Worm (Caenorhabditis elegans) whole organism, young adult: ENCODE measurements around the gene ZK1307.9.
A peak's percentile ranks its signal among the peaks of the same experiment; 100 is the strongest.

ENCODE experiments used
- B0019.2 ChIP-seq: fragments of 200-800 bp; sonication (Bioruptor generic); conservative IDR thresholded peaks from 2 replicates; pipeline ENCODE4 v1.3.6; 2022; ENCODE audit warnings: missing genetic modification reagents, missing genetic modification characterization, missing compliant biosample characterization
- B0336.3 ChIP-seq: fragments of 200-800 bp; sonication (Bioruptor generic); IDR thresholded peaks from 2 replicates; pipeline ENCODE4 v1.3.6; 2022; ENCODE audit warnings: missing genetic modification characterization, missing compliant biosample characterization
- D2030.7 ChIP-seq: fragments of 200-800 bp; sonication (Bioruptor generic); IDR thresholded peaks from 2 replicates; pipeline ENCODE4 v1.3.6; 2022; ENCODE audit warnings: missing genetic modification reagents, missing genetic modification characterization, missing compliant biosample characterization
- F33H1.4 ChIP-seq: fragments of 200-800 bp; sonication (Bioruptor generic); IDR thresholded peaks from 2 replicates; pipeline ENCODE4 v1.3.6; 2022; ENCODE audit warnings: missing genetic modification reagents, missing genetic modification characterization, missing compliant biosample characterization
- F37B4.10 ChIP-seq: fragments of 200-800 bp; sonication (Bioruptor generic); IDR thresholded peaks from 2 replicates; pipeline ENCODE4 v1.3.6; 2022; ENCODE audit warnings: missing genetic modification characterization, missing compliant biosample characterization
- F39B2.1 ChIP-seq: fragments of 200-800 bp; sonication (Bioruptor generic); IDR thresholded peaks from 2 replicates; pipeline ENCODE4 v1.3.6; 2022; ENCODE audit warnings: missing genetic modification reagents, missing genetic modification characterization, missing compliant biosample characterization
- F57C9.4 ChIP-seq: sonication (generic microtip); optimal IDR thresholded peaks from 2 replicates; lab custom pipeline; 2017; ENCODE audit warnings: mild to moderate bottlenecking, missing genetic modification characterization, missing compliant biosample characterization
- T07F8.4 ChIP-seq: sonication (generic microtip); optimal IDR thresholded peaks from 2 replicates; lab custom pipeline; 2016; ENCODE audit warnings: mild to moderate bottlenecking, missing genetic modification characterization, moderate library complexity, missing compliant biosample characterization
- Y53G8AR.9 ChIP-seq: fragments of 200-800 bp; sonication (Bioruptor generic); conservative IDR thresholded peaks from 2 replicates; pipeline ENCODE4 v1.3.6; 2022; ENCODE audit warnings: missing genetic modification reagents, missing genetic modification characterization, missing compliant biosample characterization
- Y56A3A.18 ChIP-seq: fragments of 200-800 bp; sonication (Bioruptor generic); IDR thresholded peaks from 2 replicates; pipeline ENCODE4 v1.3.6; 2022; ENCODE audit warnings: missing genetic modification reagents, missing genetic modification characterization, missing compliant biosample characterization
- ZK185.1 ChIP-seq: sonication (generic microtip); optimal IDR thresholded peaks from 2 replicates; lab custom pipeline; 2016; ENCODE audit warnings: mild to moderate bottlenecking, missing genetic modification characterization, missing compliant biosample characterization; ENCODE audit not compliant: poor library complexity, severe bottlenecking
- atf-7 ChIP-seq: sonication (generic microtip); optimal IDR thresholded peaks from 2 replicates; lab custom pipeline; 2017; ENCODE audit warnings: mild to moderate bottlenecking, missing genetic modification characterization, missing compliant biosample characterization
- bed-1 ChIP-seq: fragments of 200-800 bp; sonication (Bioruptor generic); IDR thresholded peaks from 2 replicates; pipeline ENCODE4 v1.3.6; 2022; ENCODE audit warnings: missing genetic modification reagents, missing genetic modification characterization, missing compliant biosample characterization
- ccch-3 ChIP-seq: fragments of 200-800 bp; sonication (Bioruptor generic); optimal IDR thresholded peaks from 2 replicates; lab custom pipeline; 2018; ENCODE audit warnings: mild to moderate bottlenecking, missing genetic modification characterization, missing compliant biosample characterization
- ceh-100 ChIP-seq: fragments of 200-800 bp; sonication (Bioruptor generic); IDR thresholded peaks from 2 replicates; pipeline ENCODE4 v1.3.6; 2022; ENCODE audit warnings: missing genetic modification reagents, missing genetic modification characterization, missing compliant biosample characterization
- ceh-27 ChIP-seq: fragments of 200-800 bp; sonication (Bioruptor generic); optimal IDR thresholded peaks from 2 replicates; lab custom pipeline; 2018; ENCODE audit warnings: mild to moderate bottlenecking, missing genetic modification characterization, moderate library complexity, missing compliant biosample characterization
- chd-7 ChIP-seq: sonication (generic microtip); optimal IDR thresholded peaks from 2 replicates; lab custom pipeline; 2016; ENCODE audit warnings: mild to moderate bottlenecking, missing genetic modification characterization, moderate library complexity, missing compliant biosample characterization
- dox-1 ChIP-seq: fragments of 200-800 bp; sonication (Bioruptor generic); IDR thresholded peaks from 2 replicates; pipeline ENCODE4 v1.3.6; 2022; ENCODE audit warnings: missing genetic modification reagents, missing genetic modification characterization, missing compliant biosample characterization
- egl-18 ChIP-seq: fragments of 200-800 bp; sonication (Bioruptor generic); IDR thresholded peaks from 2 replicates; pipeline ENCODE4 v1.3.6; 2022; ENCODE audit warnings: missing genetic modification reagents, missing genetic modification characterization, missing compliant biosample characterization
- ekl-4 ChIP-seq: fragments of 200-800 bp; sonication (Bioruptor generic); IDR thresholded peaks from 2 replicates; pipeline ENCODE4 v1.3.6; 2022; ENCODE audit warnings: missing genetic modification reagents, missing genetic modification characterization, missing compliant biosample characterization
- fkh-3 ChIP-seq: sonication (generic microtip); optimal IDR thresholded peaks from 2 replicates; lab custom pipeline; 2016; ENCODE audit warnings: mild to moderate bottlenecking, missing genetic modification characterization, missing compliant biosample characterization
- hmg-20 ChIP-seq: fragments of 200-800 bp; sonication (Bioruptor generic); IDR thresholded peaks from 2 replicates; pipeline ENCODE4 v1.3.6; 2022; ENCODE audit warnings: missing genetic modification reagents, missing genetic modification characterization, missing compliant biosample characterization
- hsf-1 ChIP-seq: fragments of 200-800 bp; sonication (Bioruptor generic); IDR thresholded peaks from 2 replicates; pipeline ENCODE4 v1.3.6; 2022; ENCODE audit warnings: missing genetic modification reagents, missing genetic modification characterization, missing compliant biosample characterization
- let-526 ChIP-seq: fragments of 200-800 bp; sonication (Bioruptor generic); IDR thresholded peaks from 2 replicates; pipeline ENCODE4 v1.3.6; 2022; ENCODE audit warnings: missing genetic modification reagents, missing genetic modification characterization, missing compliant biosample characterization
- let-607 ChIP-seq, 2 experiments: fragments of 200-800 bp in 1 of 2; sonication (Bioruptor generic) in 1 of 2; sonication (generic microtip) in 1 of 2; optimal IDR thresholded peaks; 2 replicates each; lab custom pipeline; 2016 to 2018; ENCODE audit warnings: mild to moderate bottlenecking in 2 of 2, missing compliant biosample characterization in 2 of 2, missing genetic modification characterization in 2 of 2, moderate library complexity in 2 of 2, missing genotype in 1 of 2
- lin-35 ChIP-seq, 3 experiments: fragments of 150-350 bp in 2 of 3; sonication (generic microtip) in 1 of 3; optimal IDR thresholded peaks; 2 replicates each; lab custom pipeline; 2014 to 2018; ENCODE audit warnings: missing biosample characterization in 3 of 3, missing genetic modification characterization in 3 of 3, missing genetic modification reagents in 3 of 3
- lin-54 ChIP-seq: fragments of 200-800 bp; sonication (Bioruptor generic); optimal IDR thresholded peaks from 2 replicates; lab custom pipeline; 2018; ENCODE audit warnings: mild to moderate bottlenecking, missing genetic modification characterization, missing compliant biosample characterization
- mes-4 ChIP-seq: sonication (generic microtip); optimal IDR thresholded peaks from 2 replicates; lab custom pipeline; 2016; ENCODE audit warnings: missing genotype, missing genetic modification characterization, missing compliant biosample characterization
- mxl-1 ChIP-seq: sonication (generic microtip); optimal IDR thresholded peaks from 2 replicates; lab custom pipeline; 2016; ENCODE audit warnings: missing genetic modification characterization, missing compliant biosample characterization
- nhr-179 ChIP-seq: sonication (generic microtip); optimal IDR thresholded peaks from 2 replicates; lab custom pipeline; 2016; ENCODE audit warnings: mild to moderate bottlenecking, missing genetic modification characterization, missing compliant biosample characterization
- nhr-80 ChIP-seq: sonication (generic microtip); optimal IDR thresholded peaks from 2 replicates; lab custom pipeline; 2016; ENCODE audit warnings: missing genetic modification characterization, missing compliant biosample characterization
- nhr-90 ChIP-seq: sonication (generic microtip); optimal IDR thresholded peaks from 2 replicates; lab custom pipeline; 2016; ENCODE audit warnings: missing genotype, mild to moderate bottlenecking, missing genetic modification characterization, missing compliant biosample characterization
- pbrm-1 ChIP-seq: fragments of 200-800 bp; sonication (Bioruptor generic); IDR thresholded peaks from 2 replicates; pipeline ENCODE4 v1.3.6; 2022; ENCODE audit warnings: missing genetic modification reagents, missing genetic modification characterization, missing compliant biosample characterization
- rcor-1 ChIP-seq: fragments of 200-800 bp; sonication (Bioruptor generic); IDR thresholded peaks from 2 replicates; pipeline ENCODE4 v1.3.6; 2022; ENCODE audit warnings: missing genetic modification reagents, missing genetic modification characterization, missing compliant biosample characterization
- rpc-1 ChIP-seq, 2 experiments: fragments of 150-350 bp in 1 of 2; sonication (generic microtip) in 1 of 2; optimal IDR thresholded peaks; 2 replicates each; lab custom pipeline; 2014 to 2018; ENCODE audit warnings: missing biosample characterization in 1 of 2, missing genetic modification characterization in 1 of 2, missing genetic modification reagents in 1 of 2, missing genotype in 1 of 2
- sea-2 ChIP-seq: fragments of 200-800 bp; sonication (Bioruptor generic); IDR thresholded peaks from 2 replicates; pipeline ENCODE4 v1.3.6; 2022; ENCODE audit warnings: missing genetic modification characterization, missing compliant biosample characterization
- snpc-3.4 ChIP-seq: sonication (generic microtip); optimal IDR thresholded peaks from 2 replicates; lab custom pipeline; 2017; ENCODE audit warnings: missing genetic modification characterization, mild to moderate bottlenecking, missing compliant biosample characterization, antibody characterized with exemption, moderate library complexity, missing genotype, missing genetic modification reagents
- snpc-4 ChIP-seq, 5 experiments: fragments of 150-350 bp in 1 of 5; sonication (generic microtip) in 4 of 5; optimal IDR thresholded peaks; 2 replicates each; lab custom pipeline; 2014 to 2018; ENCODE audit warnings: missing genetic modification characterization in 5 of 5, missing biosample characterization in 3 of 5, antibody characterized with exemption in 2 of 5, mild to moderate bottlenecking in 2 of 5, missing compliant biosample characterization in 2 of 5, missing genotype in 2 of 5, moderate library complexity in 2 of 5, missing genetic modification reagents in 1 of 5
- sptf-2 ChIP-seq: fragments of 200-800 bp; sonication (Bioruptor generic); optimal IDR thresholded peaks from 2 replicates; lab custom pipeline; 2018; ENCODE audit warnings: mild to moderate bottlenecking, missing genetic modification characterization, missing compliant biosample characterization
- tlf-1 ChIP-seq: fragments of 200-800 bp; sonication (Bioruptor generic); optimal IDR thresholded peaks from 2 replicates; lab custom pipeline; 2018; ENCODE audit warnings: mild to moderate bottlenecking, missing genetic modification characterization, missing compliant biosample characterization
- unc-62 ChIP-seq: fragments of 150-350 bp; optimal IDR thresholded peaks from 2 replicates; lab custom pipeline; 2014; ENCODE audit warnings: missing biosample characterization, missing genetic modification reagents, missing genetic modification characterization
- xnd-1 ChIP-seq: sonication (generic microtip); optimal IDR thresholded peaks from 2 replicates; lab custom pipeline; 2016; ENCODE audit warnings: missing genotype, missing genetic modification reagents, missing genetic modification characterization, missing compliant biosample characterization
- ztf-18 ChIP-seq: sonication (generic microtip); optimal IDR thresholded peaks from 2 replicates; lab custom pipeline; 2016; ENCODE audit warnings: missing genotype, mild to moderate bottlenecking, missing genetic modification characterization, missing compliant biosample characterization
- ztf-22 ChIP-seq: fragments of 200-800 bp; sonication (Bioruptor generic); optimal IDR thresholded peaks from 2 replicates; lab custom pipeline; 2018; ENCODE audit warnings: mild to moderate bottlenecking, missing genetic modification characterization, moderate library complexity, missing compliant biosample characterization
- ztf-25 ChIP-seq: fragments of 200-800 bp; sonication (Bioruptor generic); IDR thresholded peaks from 2 replicates; pipeline ENCODE4 v1.3.6; 2022; ENCODE audit warnings: missing genetic modification reagents, missing genetic modification characterization, missing compliant biosample characterization
- ztf-26 ChIP-seq: sonication (generic microtip); optimal IDR thresholded peaks from 2 replicates; lab custom pipeline; 2017; ENCODE audit warnings: missing genetic modification characterization, missing compliant biosample characterization
- ztf-3 ChIP-seq: fragments of 200-800 bp; sonication (Bioruptor generic); optimal IDR thresholded peaks from 2 replicates; lab custom pipeline; 2018; ENCODE audit warnings: mild to moderate bottlenecking, missing genetic modification characterization, missing compliant biosample characterization
- ztf-6 ChIP-seq: fragments of 200-800 bp; sonication (Bioruptor generic); IDR thresholded peaks from 2 replicates; pipeline ENCODE4 v1.3.6; 2022; ENCODE audit warnings: missing genetic modification reagents, missing genetic modification characterization, missing compliant biosample characterization

Gene ZK1307.9

ce11 chrII:9621913-9622348 is 27.4 kb upstream of the ZK1307.9 start:
- TF ChIP-seq F37B4.10 = no peak
- TF ChIP-seq ztf-6 (GFP tag; lab: Robert Waterston, UW) = no peak
- peak; percentile 48 for TF ChIP-seq atf-7 (tag; lab: Kevin White, UChicago)
- TF ChIP-seq nhr-179 (tag; lab: Kevin White, UChicago) = no peak
- no peak for TF ChIP-seq snpc-3.4
- no peak for TF ChIP-seq lin-54 (GFP tag; lab: Kevin White, UChicago)
- TF ChIP-seq ztf-25 (GFP tag; lab: Robert Waterston, UW) = no peak
- no peak for TF ChIP-seq ztf-3 (GFP tag; lab: Kevin White, UChicago)
- no peak for TF ChIP-seq ceh-27
- 0 out of 2 replicates have a peak, but pooled peaks have one; percentile 46 for TF ChIP-seq Y53G8AR.9 (GFP tag; lab: Robert Waterston, UW)
- no peak for TF ChIP-seq rcor-1 (GFP tag; lab: Robert Waterston, UW)
- no peak for TF ChIP-seq F33H1.4
- no peak for TF ChIP-seq bed-1 (GFP tag; lab: Robert Waterston, UW)
- TF ChIP-seq sea-2 (GFP tag; lab: Robert Waterston, UW) = no peak
- no peak for TF ChIP-seq xnd-1 (tag; lab: Kevin White, UChicago)
- TF ChIP-seq mes-4 (tag; lab: Kevin White, UChicago) = no peak
- peak; percentile 95 to 97 for TF ChIP-seq let-607 (tag; optimal IDR thresholded peaks at IDR 0.05; lab: Kevin White, UChicago)
- TF ChIP-seq F57C9.4 (tag; lab: Kevin White, UChicago) = no peak
- peak; percentile 31 for TF ChIP-seq ztf-22 (GFP tag; lab: Kevin White, UChicago)
- no peak for TF ChIP-seq ztf-26 (tag; lab: Kevin White, UChicago)
- 0 out of 2 replicates have a peak, but pooled peaks have one; percentile 17 for TF ChIP-seq Y56A3A.18 (GFP tag; lab: Robert Waterston, UW)
- no peak for TF ChIP-seq fkh-3 (tag; lab: Kevin White, UChicago)
- 0 out of 2 replicates have a peak, but pooled peaks have one; percentile 57 for TF ChIP-seq let-526 (GFP tag; lab: Robert Waterston, UW)
- peak; percentile 16 for TF ChIP-seq nhr-90 (tag; lab: Kevin White, UChicago)
- TF ChIP-seq tlf-1 (GFP tag; lab: Kevin White, UChicago) = peak; percentile 39
- TF ChIP-seq egl-18 (GFP tag; lab: Robert Waterston, UW) = no peak
- TF ChIP-seq F39B2.1 (GFP tag; lab: Robert Waterston, UW) = no peak
- TF ChIP-seq D2030.7 (GFP tag; lab: Robert Waterston, UW) = no peak
- peak; percentile 45; the same call in 1 of the 2 replicates for TF ChIP-seq dox-1 (GFP tag; lab: Robert Waterston, UW)
- no peak for TF ChIP-seq sptf-2 (GFP tag; lab: Kevin White, UChicago)
- TF ChIP-seq ekl-4 (GFP tag; lab: Robert Waterston, UW) = no peak
- TF ChIP-seq snpc-4 (GFP tag; optimal IDR thresholded peaks at IDR 0.05; lab: Kevin White, UChicago) = no peak
- no peak for TF ChIP-seq snpc-4 (tag; optimal IDR thresholded peaks at IDR 0.05; lab: Kevin White, UChicago)
- TF ChIP-seq unc-62 (GFP tag; lab: Kevin White, UChicago) = peak; percentile 96
- no peak for TF ChIP-seq mxl-1 (tag; lab: Kevin White, UChicago)
- TF ChIP-seq B0019.2 (GFP tag; lab: Robert Waterston, UW) = no peak
- TF ChIP-seq hmg-20 = no peak
- no peak for TF ChIP-seq chd-7 (tag; lab: Kevin White, UChicago)
- peak; percentile 92 for TF ChIP-seq nhr-80 (tag; lab: Kevin White, UChicago)
- TF ChIP-seq rpc-1 (optimal IDR thresholded peaks at IDR 0.05; lab: Kevin White, UChicago) = no peak
- no peak for TF ChIP-seq rpc-1 (tag; optimal IDR thresholded peaks at IDR 0.05; lab: Kevin White, UChicago)
- TF ChIP-seq T07F8.4 = no peak
- TF ChIP-seq B0336.3 (GFP tag; lab: Robert Waterston, UW) = 0 out of 2 replicates have a peak, but pooled peaks have one; percentile 25
- no peak for TF ChIP-seq ccch-3
- peak; percentile 1 for TF ChIP-seq ztf-18 (tag; lab: Kevin White, UChicago)
- TF ChIP-seq ceh-100 (GFP tag; lab: Robert Waterston, UW) = no peak
- no peak for TF ChIP-seq ZK185.1 (tag; lab: Kevin White, UChicago)
- no peak for TF ChIP-seq hsf-1
- 0 out of 2 replicates have a peak, but pooled peaks have one; percentile 25 for TF ChIP-seq pbrm-1
- TF ChIP-seq lin-35 (GFP tag; optimal IDR thresholded peaks at IDR 0.05; lab: Kevin White, UChicago) = no peak
